Fruit fly (Drosophila melanogaster) whole organism: ENCODE measurements around the gene aux.

Experiments
- Dll ChIP-seq: fragments of >200 bp; optimal IDR thresholded peaks from 2 replicates; lab custom pipeline; 2017
- EcR ChIP-seq, 2 experiments: fragments of >200 bp; optimal IDR thresholded peaks; 2 replicates each; lab custom pipeline; 2017; ENCODE audit warnings: missing biosample characterization in 2 of 2, missing genetic modification characterization in 2 of 2, missing genetic modification reagents in 2 of 2
- psq ChIP-seq: fragments of >200 bp; optimal IDR thresholded peaks from 2 replicates; lab custom pipeline; 2017

DNA sequence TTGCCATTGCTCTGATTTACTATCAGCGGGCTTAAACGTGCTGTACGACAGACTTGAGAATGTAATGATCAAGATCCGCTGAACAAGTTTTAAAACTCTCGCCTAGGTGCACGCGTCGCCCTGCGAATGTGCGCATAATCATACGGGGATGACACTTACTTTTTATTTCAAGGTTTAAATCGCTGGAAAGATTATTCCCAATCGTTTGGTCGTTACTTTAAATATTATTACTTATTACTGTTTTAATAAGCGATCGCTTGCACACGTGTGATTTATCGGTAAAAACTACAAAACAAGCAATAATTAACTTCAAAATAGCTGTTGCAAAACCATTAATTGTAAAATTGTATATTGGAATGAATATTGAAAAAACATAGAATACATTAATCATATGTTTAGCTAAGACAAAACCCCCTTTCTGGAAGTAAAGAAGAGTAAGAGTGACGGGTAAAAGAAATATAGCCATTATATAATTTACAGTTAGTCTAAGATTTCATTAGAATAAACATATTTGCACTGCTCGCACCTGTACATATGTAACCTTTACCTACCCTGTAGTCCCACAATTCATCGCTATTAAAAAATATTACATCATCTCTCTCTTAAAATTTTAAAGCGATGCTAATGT lies 17.7 kb downstream of the aux start, which contains the start of gene DhpD:
- TF ChIP-seq Dll (lab: Kevin White, UChicago) (no peak), EcR (GFP tag; optimal IDR thresholded peaks at IDR 0.05; lab: Kevin White, UChicago) (no peak), psq (lab: Kevin White, UChicago) (no peak)
